Worm (Caenorhabditis elegans): ENCODE data around the gene otpl-5.

- TF ChIP-seq unc-62 (GFP tag; optimal IDR thresholded peaks at IDR 0.05) (no peak), drap-1 (GFP tag; optimal IDR thresholded peaks at IDR 0.05) (no peak), sptf-1 (tag; optimal IDR thresholded peaks at IDR 0.05) (no peak), mls-2 (tag; optimal IDR thresholded peaks at IDR 0.05) (no peak), elt-3 (tag; optimal IDR thresholded peaks at IDR 0.05) (no peak), pha-4 (tag; optimal IDR thresholded peaks at IDR 0.05) (no peak), nhr-28 (tag; optimal IDR thresholded peaks at IDR 0.05) (no peak), lsy-2 (tag; optimal IDR thresholded peaks at IDR 0.05) (no peak), snpc-4 (tag; optimal IDR thresholded peaks at IDR 0.05) (no peak), lin-32 (GFP tag; optimal IDR thresholded peaks at IDR 0.05) (no peak), blmp-1 (tag; optimal IDR thresholded peaks at IDR 0.05) (no peak)
These were observed 39.9 kb downstream of the otpl-5 start for ce11 chrV:8569172-8569571.
